Worm (Caenorhabditis elegans): ENCODE data around the gene F54B3.1.

DNA sequence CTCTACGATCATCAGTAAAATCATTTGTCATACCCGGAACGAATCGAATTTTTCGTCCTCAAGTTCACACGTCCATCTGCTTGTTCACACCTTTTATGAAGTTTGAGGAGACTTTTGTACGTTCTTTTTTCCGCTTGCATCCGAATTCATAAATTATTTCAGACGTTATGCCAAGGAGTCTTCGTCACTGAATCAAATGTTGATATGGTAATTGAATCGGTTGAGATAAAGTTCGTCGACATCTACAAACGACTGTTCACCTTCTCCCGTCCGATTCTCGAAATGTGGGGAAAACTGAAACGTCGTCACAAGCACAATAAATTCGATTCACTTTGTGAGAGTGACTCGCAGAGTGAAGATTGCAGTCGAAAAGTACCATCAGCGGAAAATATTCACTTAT, 982 bp downstream of the F54B3.1 start:
- no peak for TF ChIP-seq him-1 (tag; optimal IDR thresholded peaks at IDR 0.05)
- TF ChIP-seq dao-5 (tag; optimal IDR thresholded peaks at IDR 0.05) = no peak
- no peak for TF ChIP-seq W03F9.2 (tag; optimal IDR thresholded peaks at IDR 0.05)

All from whole organism, L4/young adult.